Fruit fly (Drosophila melanogaster) whole organism, embryonic: ENCODE measurements around the gene ZIPIC.

Source experiments
- Bgb ChIP-seq: fragments of 200-800 bp; sonication (Bioruptor generic); IDR thresholded peaks from 2 replicates; pipeline ENCODE4 v1.3.6; 2022; ENCODE audit warnings: missing biosample characterization, missing genetic modification characterization; ENCODE audit not compliant: partially characterized antibody
- CG1024 ChIP-seq: fragments of 200-800 bp; sonication (Bioruptor generic); IDR thresholded peaks from 2 replicates; pipeline ENCODE4 v1.3.6; 2022; ENCODE audit warnings: missing biosample characterization, missing genetic modification characterization
- CG10267 ChIP-seq: fragments of 200-800 bp; sonication (Bioruptor generic); optimal IDR thresholded peaks from 2 replicates; lab custom pipeline; 2018; ENCODE audit warnings: missing biosample characterization, mild to moderate bottlenecking, missing genetic modification characterization, moderate library complexity
- CG10959 ChIP-seq: fragments of 200-800 bp; sonication (Bioruptor generic); IDR thresholded peaks from 2 replicates; pipeline ENCODE4 v1.3.6; 2022; ENCODE audit warnings: missing biosample characterization, missing genetic modification characterization
- CG12104 ChIP-seq: fragments of 200-800 bp; sonication (Bioruptor generic); optimal IDR thresholded peaks from 3 replicates; lab custom pipeline; 2016; ENCODE audit warnings: missing biosample characterization, missing genetic modification characterization
- CG12942 ChIP-seq: fragments of 200-800 bp; sonication (Bioruptor generic); optimal IDR thresholded peaks from 3 replicates; lab custom pipeline; 2016; ENCODE audit warnings: missing biosample characterization, missing genetic modification characterization
- CG13287 ChIP-seq: fragments of 200-800 bp; sonication (Bioruptor generic); IDR thresholded peaks from 2 replicates; pipeline ENCODE4 v1.3.6; 2022; ENCODE audit warnings: missing biosample characterization, missing genetic modification characterization; ENCODE audit not compliant: partially characterized antibody
- CG14860 ChIP-seq: fragments of 200-800 bp; sonication (Bioruptor generic); IDR thresholded peaks from 3 replicates; pipeline ENCODE4 v1.3.6; 2022; ENCODE audit warnings: missing biosample characterization, missing genetic modification characterization; ENCODE audit not compliant: partially characterized antibody
- CG14965 ChIP-seq: fragments of 200-800 bp; sonication (Bioruptor generic); optimal IDR thresholded peaks from 2 replicates; lab custom pipeline; 2016; ENCODE audit warnings: missing biosample characterization, missing genetic modification characterization, borderline replicate concordance
- CG17385 ChIP-seq: fragments of 200-800 bp; sonication (Bioruptor generic); optimal IDR thresholded peaks from 3 replicates; lab custom pipeline; 2018; ENCODE audit warnings: missing biosample characterization, mild to moderate bottlenecking, missing genetic modification characterization
- CG17802 ChIP-seq: fragments of 200-800 bp; sonication (Bioruptor generic); optimal IDR thresholded peaks from 2 replicates; lab custom pipeline; 2018; ENCODE audit warnings: missing biosample characterization, mild to moderate bottlenecking, missing genetic modification characterization, moderate library complexity
- CG17912 ChIP-seq: fragments of 200-800 bp; sonication (Bioruptor generic); optimal IDR thresholded peaks from 2 replicates; lab custom pipeline; 2018; ENCODE audit warnings: missing biosample characterization, mild to moderate bottlenecking, missing genetic modification characterization
- CG18262 ChIP-seq: fragments of 200-800 bp; optimal IDR thresholded peaks from 3 replicates; lab custom pipeline; 2019; ENCODE audit warnings: missing biosample characterization, mild to moderate bottlenecking, missing genetic modification characterization, moderate library complexity
- CG18764 ChIP-seq: fragments of 200-800 bp; sonication (Bioruptor generic); optimal IDR thresholded peaks from 3 replicates; lab custom pipeline; 2016; ENCODE audit warnings: missing biosample characterization, missing genetic modification characterization
- CG30020 ChIP-seq: fragments of 200-800 bp; optimal IDR thresholded peaks from 2 replicates; lab custom pipeline; 2019; ENCODE audit warnings: missing biosample characterization, mild to moderate bottlenecking, missing genetic modification characterization, moderate library complexity
- CG31365 ChIP-seq: fragments of 200-800 bp; sonication (Bioruptor generic); optimal IDR thresholded peaks from 2 replicates; lab custom pipeline; 2018; ENCODE audit warnings: missing biosample characterization, mild to moderate bottlenecking, missing genetic modification characterization
- CG4328 ChIP-seq: fragments of 200-800 bp; sonication (Bioruptor generic); optimal IDR thresholded peaks from 3 replicates; lab custom pipeline; 2017; ENCODE audit warnings: missing biosample characterization, missing genetic modification reagents, missing genetic modification characterization
- CG4404 ChIP-seq: fragments of 200-800 bp; sonication (Bioruptor generic); IDR thresholded peaks from 2 replicates; pipeline ENCODE4 v1.3.6; 2022; ENCODE audit warnings: missing biosample characterization, missing genetic modification characterization
- CG6791 ChIP-seq: fragments of 200-800 bp; sonication (Bioruptor generic); IDR thresholded peaks from 3 replicates; pipeline ENCODE4 v1.3.6; 2022; ENCODE audit warnings: missing biosample characterization, missing genetic modification characterization; ENCODE audit not compliant: partially characterized antibody
- CG8765 ChIP-seq: fragments of 200-800 bp; sonication (Bioruptor generic); IDR thresholded peaks from 2 replicates; pipeline ENCODE4 v1.3.6; 2022; ENCODE audit warnings: missing biosample characterization, missing genetic modification characterization
- CG9609 ChIP-seq: fragments of 200-800 bp; sonication (Bioruptor generic); optimal IDR thresholded peaks from 3 replicates; lab custom pipeline; 2016; ENCODE audit warnings: missing biosample characterization, missing genetic modification characterization
- Camta ChIP-seq: fragments of 200-800 bp; sonication (Bioruptor generic); optimal IDR thresholded peaks from 2 replicates; lab custom pipeline; 2016; ENCODE audit warnings: missing biosample characterization, missing genetic modification characterization
- CkIIα-i1 ChIP-seq: fragments of 200-800 bp; sonication (Bioruptor generic); IDR thresholded peaks from 2 replicates; pipeline ENCODE4 v1.3.6; 2022; ENCODE audit warnings: missing biosample characterization, missing genetic modification characterization
- Dfd ChIP-seq, 2 experiments: fragments of >200 bp; optimal IDR thresholded peaks; 2 replicates each; lab custom pipeline; 2017; ENCODE audit warnings: missing biosample characterization in 2 of 2, missing genetic modification characterization in 2 of 2
- Dip3 ChIP-seq: fragments of 200-800 bp; sonication (Bioruptor generic); optimal IDR thresholded peaks from 3 replicates; lab custom pipeline; 2016; ENCODE audit warnings: missing biosample characterization, missing genetic modification characterization
- Dp ChIP-seq: fragments of 200-800 bp; sonication (Bioruptor generic); optimal IDR thresholded peaks from 2 replicates; lab custom pipeline; 2018; ENCODE audit warnings: missing biosample characterization, mild to moderate bottlenecking, missing genetic modification characterization, moderate library complexity
- Hr51 ChIP-seq, 2 experiments: fragments of 200-800 bp; sonication (Bioruptor generic); optimal IDR thresholded peaks; 2 replicates in 1 of 2; 3 replicates in 1 of 2; lab custom pipeline; 2016 to 2018; ENCODE audit warnings: missing biosample characterization in 2 of 2, missing genetic modification characterization in 2 of 2, mild to moderate bottlenecking in 1 of 2, moderate library complexity in 1 of 2
- Neu2 ChIP-seq: fragments of 200-800 bp; sonication (Bioruptor generic); optimal IDR thresholded peaks from 3 replicates; lab custom pipeline; 2016; ENCODE audit warnings: missing biosample characterization, missing genetic modification characterization, borderline replicate concordance
- Ptx1 ChIP-seq: fragments of 200-800 bp; sonication (Bioruptor generic); IDR thresholded peaks from 2 replicates; pipeline ENCODE4 v1.3.6; 2022; ENCODE audit warnings: missing biosample characterization, missing genetic modification characterization
- Spps ChIP-seq: fragments of 200-800 bp; sonication (Bioruptor generic); optimal IDR thresholded peaks from 2 replicates; lab custom pipeline; 2018; ENCODE audit warnings: missing biosample characterization, mild to moderate bottlenecking, missing genetic modification characterization
- Sry-δ ChIP-seq: fragments of 200-800 bp; sonication (Bioruptor generic); optimal IDR thresholded peaks from 2 replicates; lab custom pipeline; 2016; ENCODE audit warnings: missing biosample characterization, missing genetic modification characterization
- YL-1 ChIP-seq: fragments of 200-800 bp; sonication (Bioruptor generic); optimal IDR thresholded peaks from 3 replicates; lab custom pipeline; 2017; ENCODE audit warnings: missing biosample characterization, mild to moderate bottlenecking, missing genetic modification characterization
- ap ChIP-seq: fragments of 200-800 bp; sonication (Bioruptor generic); IDR thresholded peaks from 2 replicates; pipeline ENCODE4 v1.3.6; 2022; ENCODE audit warnings: missing biosample characterization, missing genetic modification characterization
- ara ChIP-seq: fragments of 200-800 bp; sonication (Bioruptor generic); IDR thresholded peaks from 2 replicates; pipeline ENCODE4 v1.3.6; 2022; ENCODE audit warnings: missing biosample characterization, missing genetic modification characterization
- bowl ChIP-seq: fragments of 200-800 bp; sonication (Bioruptor generic); IDR thresholded peaks from 2 replicates; pipeline ENCODE4 v1.3.6; 2022; ENCODE audit warnings: missing biosample characterization, missing genetic modification characterization
- bsh ChIP-seq, 2 experiments: fragments of 200-800 bp; sonication (Bioruptor generic); optimal IDR thresholded peaks; 2 replicates each; lab custom pipeline; 2017 to 2018; ENCODE audit warnings: mild to moderate bottlenecking in 2 of 2, missing biosample characterization in 2 of 2, missing genetic modification characterization in 2 of 2, moderate library complexity in 1 of 2
- chif ChIP-seq, 2 experiments: fragments of 200-800 bp; sonication (Bioruptor generic); optimal IDR thresholded peaks; 3 replicates each; lab custom pipeline; 2016; ENCODE audit warnings: missing biosample characterization in 2 of 2, missing genetic modification characterization in 2 of 2
- crol ChIP-seq: fragments of 200-800 bp; sonication (Bioruptor generic); IDR thresholded peaks from 2 replicates; pipeline ENCODE4 v1.3.6; 2022; ENCODE audit warnings: missing biosample characterization, missing genetic modification characterization
- fd96Cb ChIP-seq: fragments of 200-800 bp; sonication (Bioruptor generic); optimal IDR thresholded peaks from 2 replicates; lab custom pipeline; 2018; ENCODE audit warnings: missing biosample characterization, mild to moderate bottlenecking, missing genetic modification characterization, moderate library complexity
- grau ChIP-seq: fragments of 200-800 bp; optimal IDR thresholded peaks from 3 replicates; lab custom pipeline; 2019; ENCODE audit warnings: missing biosample characterization, mild to moderate bottlenecking, missing genetic modification characterization, moderate library complexity
- gsb-n ChIP-seq: fragments of 200-800 bp; sonication (Bioruptor generic); optimal IDR thresholded peaks from 3 replicates; lab custom pipeline; 2018; ENCODE audit warnings: missing biosample characterization, mild to moderate bottlenecking, missing genetic modification characterization
- hbn ChIP-seq: fragments of 200-800 bp; sonication (Bioruptor generic); IDR thresholded peaks from 2 replicates; pipeline ENCODE4 v1.3.6; 2022; ENCODE audit warnings: missing biosample characterization, missing genetic modification characterization; ENCODE audit not compliant: partially characterized antibody
- klu ChIP-seq: fragments of 200-800 bp; sonication (Bioruptor generic); IDR thresholded peaks from 2 replicates; pipeline ENCODE4 v1.3.6; 2022; ENCODE audit warnings: missing biosample characterization, missing genetic modification characterization
- mam ChIP-seq: fragments of 200-800 bp; sonication (Bioruptor generic); optimal IDR thresholded peaks from 3 replicates; lab custom pipeline; 2016; ENCODE audit warnings: missing biosample characterization, missing genetic modification characterization
- sd ChIP-seq: fragments of 200-800 bp; sonication (Bioruptor generic); optimal IDR thresholded peaks from 3 replicates; lab custom pipeline; 2018; ENCODE audit warnings: missing biosample characterization, mild to moderate bottlenecking, missing genetic modification characterization, moderate library complexity
- sob ChIP-seq: fragments of 200-800 bp; sonication (Bioruptor generic); IDR thresholded peaks from 2 replicates; pipeline ENCODE4 v1.3.6; 2022; ENCODE audit warnings: missing biosample characterization, missing genetic modification characterization
- tna ChIP-seq: fragments of 200-800 bp; sonication (Bioruptor generic); IDR thresholded peaks from 2 replicates; pipeline ENCODE4 v1.3.6; 2022; ENCODE audit warnings: missing biosample characterization, missing genetic modification characterization; ENCODE audit not compliant: partially characterized antibody
- trh ChIP-seq: fragments of 200-800 bp; sonication (Bioruptor generic); optimal IDR thresholded peaks from 2 replicates; lab custom pipeline; 2016; ENCODE audit warnings: missing biosample characterization, missing genetic modification characterization
- unc-4 ChIP-seq: fragments of 200-800 bp; sonication (Bioruptor generic); IDR thresholded peaks from 2 replicates; pipeline ENCODE4 v1.3.6; 2022; ENCODE audit warnings: missing biosample characterization, missing genetic modification characterization; ENCODE audit not compliant: partially characterized antibody

ZIPIC gene

DNA sequence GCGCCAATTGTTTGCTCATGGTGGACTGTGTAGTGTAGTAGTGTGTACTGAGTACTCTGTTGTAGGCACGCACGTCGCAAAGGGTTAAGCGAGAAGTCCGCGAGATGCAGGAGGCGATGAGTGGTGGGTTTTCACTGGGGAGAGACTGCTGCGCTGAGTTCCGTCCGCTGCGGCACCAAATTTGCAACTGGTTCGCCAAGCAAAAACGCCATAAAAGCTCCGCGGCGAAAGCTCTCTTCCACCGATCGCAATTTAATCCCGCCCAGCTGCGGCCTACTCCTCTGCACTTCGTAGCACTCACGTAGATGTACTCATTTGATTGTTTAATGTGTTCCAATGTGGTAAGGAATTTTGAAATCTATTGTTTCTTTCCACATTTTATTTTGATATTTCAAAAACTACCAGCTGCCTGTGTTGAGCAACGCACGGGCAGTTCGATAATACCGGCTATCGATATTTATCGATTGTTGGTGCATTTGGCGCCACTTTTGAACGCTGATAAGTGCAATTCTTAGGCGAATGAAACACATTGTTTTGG is 21.6 kb downstream of the ZIPIC start, which contains the start of gene CG7920 (continued):
- TF ChIP-seq CG4328 (GFP tag; lab: Kevin White, UChicago) (no peak), trh (GFP tag; lab: Kevin White, UChicago) (no peak), Bgb (GFP tag; lab: Robert Waterston, UW) (peak; percentile 79), ara (GFP tag; lab: Robert Waterston, UW) (no peak), CG18764 (GFP tag; lab: Kevin White, UChicago) (no peak), CG9609 (GFP tag; lab: Kevin White, UChicago) (no peak), CG12942 (GFP tag; lab: Kevin White, UChicago) (peak; percentile 18), CG12104 (GFP tag; lab: Kevin White, UChicago) (peak; percentile 16), CG18262 (peak; percentile 51), Camta (GFP tag; lab: Kevin White, UChicago) (no peak), CkIIα-i1 (GFP tag; lab: Robert Waterston, UW) (no peak), CG17912 (no peak), Ptx1 (GFP tag; lab: Robert Waterston, UW) (0 out of 2 replicates have a peak, but pooled peaks have one; percentile 8), Sry-δ (GFP tag; lab: Kevin White, UChicago) (peak; percentile 74), hbn (GFP tag; lab: Robert Waterston, UW) (peak; percentile 54; the same call in 1 of the 2 replicates), Spps (tag; lab: Kevin White, UChicago) (no peak), fd96Cb (no peak), YL-1 (GFP tag; lab: Kevin White, UChicago) (peak; percentile 55), tna (GFP tag; lab: Robert Waterston, UW) (no peak; the same call in 1 of the 2 replicates), CG10267 (peak; percentile 98), bowl (GFP tag; lab: Robert Waterston, UW) (no peak), CG10959 (GFP tag; lab: Robert Waterston, UW) (no peak), CG14965 (GFP tag; lab: Kevin White, UChicago) (no peak), Dp (GFP tag; lab: Kevin White, UChicago) (peak; percentile 99), Neu2 (no peak), CG1024 (GFP tag; lab: Robert Waterston, UW) (no peak), Hr51 (GFP tag; optimal IDR thresholded peaks at IDR 0.05; lab: Kevin White, UChicago) (no peak), klu (GFP tag; lab: Robert Waterston, UW) (no peak), bsh (GFP tag; optimal IDR thresholded peaks at IDR 0.05; lab: Kevin White, UChicago) (peak in 1 of 2 experiments; percentile 14), chif (GFP tag; optimal IDR thresholded peaks at IDR 0.05; lab: Kevin White, UChicago) (no peak), CG8765 (GFP tag; lab: Robert Waterston, UW) (no peak), ap (no peak), sd (peak; percentile 22), sob (GFP tag; lab: Robert Waterston, UW) (peak; percentile 42; the same call in 1 of the 2 replicates), CG13287 (peak; percentile 89), CG17802 (tag; lab: Kevin White, UChicago) (no peak), CG17385 (GFP tag; lab: Kevin White, UChicago) (no peak), CG30020 (tag; lab: Kevin White, UChicago) (no peak), grau (tag; lab: Kevin White, UChicago) (peak; percentile 34), CG6791 (GFP tag; lab: Robert Waterston, UW) (peak; percentile 73), CG4404 (GFP tag; lab: Robert Waterston, UW) (no peak), unc-4 (GFP tag; lab: Robert Waterston, UW) (peak; percentile 83), Dfd (GFP tag; optimal IDR thresholded peaks at IDR 0.05; lab: Kevin White, UChicago) (no peak), mam (GFP tag; lab: Kevin White, UChicago) (no peak), gsb-n (tag; lab: Kevin White, UChicago) (no peak), CG31365 (tag; lab: Kevin White, UChicago) (no peak), CG14860 (peak; percentile 53; the same call in 2 of the 3 replicates), crol (0 out of 2 replicates have a peak, but pooled peaks have one; percentile 21), Dip3 (GFP tag; lab: Kevin White, UChicago) (no peak)
